Fruit fly (Drosophila melanogaster) whole organism, embryonic: ENCODE data around the gene CG2747.

Source experiments
- Ada2b ChIP-seq: fragments of 200-800 bp; sonication (Bioruptor generic); IDR thresholded peaks from 2 replicates; pipeline ENCODE4 v1.3.6; 2022; ENCODE audit warnings: missing biosample characterization, missing genetic modification characterization
- Bgb ChIP-seq: fragments of 200-800 bp; sonication (Bioruptor generic); IDR thresholded peaks from 2 replicates; pipeline ENCODE4 v1.3.6; 2022; ENCODE audit warnings: missing biosample characterization, missing genetic modification characterization; ENCODE audit not compliant: partially characterized antibody
- CG10209 ChIP-seq: fragments of 200-800 bp; sonication (Bioruptor generic); optimal IDR thresholded peaks from 3 replicates; lab custom pipeline; 2017; ENCODE audit warnings: missing biosample characterization, mild to moderate bottlenecking, missing genetic modification characterization, missing genetic modification reagents
- CG11398 ChIP-seq: fragments of 200-800 bp; sonication (Bioruptor generic); optimal IDR thresholded peaks from 2 replicates; lab custom pipeline; 2016; ENCODE audit warnings: missing biosample characterization, missing genetic modification characterization
- CG11723 ChIP-seq: fragments of 200-800 bp; sonication (Bioruptor generic); optimal IDR thresholded peaks from 2 replicates; lab custom pipeline; 2017; ENCODE audit warnings: missing biosample characterization, mild to moderate bottlenecking, missing genetic modification characterization
- CG12155 ChIP-seq: fragments of 200-800 bp; sonication (Bioruptor generic); optimal IDR thresholded peaks from 3 replicates; lab custom pipeline; 2016; ENCODE audit warnings: missing biosample characterization, missing genetic modification characterization
- CG14441 ChIP-seq: fragments of 200-800 bp; sonication (Bioruptor generic); IDR thresholded peaks from 2 replicates; pipeline ENCODE4 v1.3.6; 2022; ENCODE audit warnings: missing biosample characterization, missing genetic modification characterization
- CG17359 ChIP-seq: fragments of 200-800 bp; sonication (Bioruptor generic); optimal IDR thresholded peaks from 3 replicates; lab custom pipeline; 2018; ENCODE audit warnings: missing biosample characterization, mild to moderate bottlenecking, missing genetic modification characterization, moderate library complexity
- CG17912 ChIP-seq: fragments of 200-800 bp; sonication (Bioruptor generic); optimal IDR thresholded peaks from 2 replicates; lab custom pipeline; 2018; ENCODE audit warnings: missing biosample characterization, mild to moderate bottlenecking, missing genetic modification characterization
- CG18262 ChIP-seq: fragments of 200-800 bp; optimal IDR thresholded peaks from 3 replicates; lab custom pipeline; 2019; ENCODE audit warnings: missing biosample characterization, mild to moderate bottlenecking, missing genetic modification characterization, moderate library complexity
- CG1832 ChIP-seq: fragments of 200-800 bp; sonication (Bioruptor generic); optimal IDR thresholded peaks from 2 replicates; lab custom pipeline; 2017; ENCODE audit warnings: missing biosample characterization, mild to moderate bottlenecking, missing genetic modification characterization, inconsistent platforms
- CG2116 ChIP-seq: fragments of 200-800 bp; sonication (Bioruptor generic); optimal IDR thresholded peaks from 3 replicates; lab custom pipeline; 2018; ENCODE audit warnings: missing biosample characterization, mild to moderate bottlenecking, missing genetic modification characterization
- CG30403 ChIP-seq: fragments of 200-800 bp; sonication (Bioruptor generic); optimal IDR thresholded peaks from 3 replicates; lab custom pipeline; 2016; ENCODE audit warnings: missing biosample characterization, missing genetic modification characterization
- CG31224 ChIP-seq: fragments of 200-800 bp; sonication (Bioruptor generic); IDR thresholded peaks from 2 replicates; pipeline ENCODE4 v1.3.6; 2022; ENCODE audit warnings: missing biosample characterization, missing genetic modification characterization
- CG42726 ChIP-seq: fragments of 200-800 bp; sonication (Bioruptor generic); IDR thresholded peaks from 2 replicates; pipeline ENCODE4 v1.3.6; 2022; ENCODE audit warnings: missing biosample characterization, missing genetic modification characterization; ENCODE audit not compliant: partially characterized antibody
- CG43689 ChIP-seq: fragments of 200-800 bp; sonication (Bioruptor generic); IDR thresholded peaks from 2 replicates; pipeline ENCODE4 v1.3.6; 2022; ENCODE audit warnings: missing biosample characterization, missing genetic modification characterization
- CG6175 ChIP-seq: fragments of 200-800 bp; sonication (Bioruptor generic); IDR thresholded peaks from 3 replicates; pipeline ENCODE4 v1.3.6; 2022; ENCODE audit warnings: missing biosample characterization, missing genetic modification characterization
- CG6654 ChIP-seq: fragments of 200-800 bp; sonication (Bioruptor generic); optimal IDR thresholded peaks from 2 replicates; lab custom pipeline; 2017; ENCODE audit warnings: missing biosample characterization, mild to moderate bottlenecking, missing genetic modification characterization
- CG6854 ChIP-seq: fragments of 200-800 bp; sonication (Bioruptor generic); optimal IDR thresholded peaks from 3 replicates; lab custom pipeline; 2017; ENCODE audit warnings: missing biosample characterization, mild to moderate bottlenecking, missing genetic modification characterization
- CG7372 ChIP-seq: fragments of 200-800 bp; sonication (Bioruptor generic); IDR thresholded peaks from 2 replicates; pipeline ENCODE4 v1.3.6; 2022; ENCODE audit warnings: missing biosample characterization, missing genetic modification characterization
- CG7745 ChIP-seq: fragments of 200-800 bp; sonication (Bioruptor generic); optimal IDR thresholded peaks from 2 replicates; lab custom pipeline; 2018; ENCODE audit warnings: missing biosample characterization, mild to moderate bottlenecking, missing genetic modification characterization, moderate library complexity
- CG9876 ChIP-seq: fragments of 200-800 bp; sonication (Bioruptor generic); optimal IDR thresholded peaks from 2 replicates; lab custom pipeline; 2016; ENCODE audit warnings: missing biosample characterization, missing genetic modification characterization
- CG9932 ChIP-seq: fragments of 200-800 bp; sonication (Bioruptor generic); IDR thresholded peaks from 2 replicates; pipeline ENCODE4 v1.3.6; 2022; ENCODE audit warnings: missing biosample characterization, missing genetic modification characterization
- Eip74EF ChIP-seq, 2 experiments: fragments of 200-800 bp in 1 of 2; fragments of >200 bp in 1 of 2; sonication (Bioruptor generic) in 1 of 2; optimal IDR thresholded peaks; 2 replicates each; lab custom pipeline; 2017 to 2019; ENCODE audit warnings: missing biosample characterization in 2 of 2, missing genetic modification characterization in 2 of 2, mild to moderate bottlenecking in 1 of 2, moderate library complexity in 1 of 2
- H2.0 ChIP-seq: fragments of 200-800 bp; sonication (Bioruptor generic); IDR thresholded peaks from 2 replicates; pipeline ENCODE4 v1.3.6; 2022; ENCODE audit warnings: missing biosample characterization, missing genetic modification characterization
- MBD-R2 ChIP-seq: fragments of 200-800 bp; sonication (Bioruptor generic); IDR thresholded peaks from 2 replicates; pipeline ENCODE4 v1.3.6; 2022; ENCODE audit warnings: missing biosample characterization, missing genetic modification characterization
- MTF-1 ChIP-seq: fragments of 200-800 bp; sonication (Bioruptor generic); optimal IDR thresholded peaks from 2 replicates; lab custom pipeline; 2018; ENCODE audit warnings: missing biosample characterization, mild to moderate bottlenecking, missing genetic modification characterization, borderline replicate concordance
- Mad ChIP-seq: fragments of 200-800 bp; sonication (Bioruptor generic); optimal IDR thresholded peaks from 2 replicates; lab custom pipeline; 2016; ENCODE audit warnings: missing biosample characterization, missing genetic modification characterization
- NC2α ChIP-seq: fragments of 200-800 bp; sonication (Bioruptor generic); optimal IDR thresholded peaks from 2 replicates; lab custom pipeline; 2016; ENCODE audit warnings: missing biosample characterization, missing genetic modification characterization
- NFAT ChIP-seq: fragments of 200-800 bp; sonication (Bioruptor generic); IDR thresholded peaks from 2 replicates; pipeline ENCODE4 v1.3.6; 2022; ENCODE audit warnings: missing biosample characterization, missing genetic modification characterization
- Oaz ChIP-seq: fragments of 200-800 bp; sonication (Bioruptor generic); IDR thresholded peaks from 2 replicates; pipeline ENCODE4 v1.3.6; 2022; ENCODE audit warnings: missing biosample characterization, missing genetic modification characterization
- Xrp1 ChIP-seq: fragments of 200-800 bp; sonication (Bioruptor generic); IDR thresholded peaks from 2 replicates; pipeline ENCODE4 v1.3.6; 2022; ENCODE audit warnings: missing biosample characterization, missing genetic modification characterization
- ab ChIP-seq: fragments of 200-800 bp; sonication (Bioruptor generic); optimal IDR thresholded peaks from 2 replicates; lab custom pipeline; 2016; ENCODE audit warnings: missing biosample characterization, missing genetic modification characterization
- ato ChIP-seq: fragments of 200-800 bp; sonication (Bioruptor generic); IDR thresholded peaks from 2 replicates; pipeline ENCODE4 v1.3.6; 2022; ENCODE audit warnings: missing biosample characterization, missing genetic modification characterization; ENCODE audit not compliant: partially characterized antibody
- bcd ChIP-seq: fragments of 200-800 bp; sonication (Bioruptor generic); optimal IDR thresholded peaks from 2 replicates; lab custom pipeline; 2017; ENCODE audit warnings: missing biosample characterization, mild to moderate bottlenecking, missing genetic modification characterization
- cg ChIP-seq: fragments of 200-800 bp; sonication (Bioruptor generic); optimal IDR thresholded peaks from 3 replicates; lab custom pipeline; 2019; ENCODE audit warnings: missing biosample characterization, mild to moderate bottlenecking, missing genetic modification characterization, moderate library complexity
- corto ChIP-seq: fragments of 200-800 bp; sonication (Bioruptor generic); optimal IDR thresholded peaks from 2 replicates; lab custom pipeline; 2016; ENCODE audit warnings: missing biosample characterization, mild to moderate bottlenecking, missing genetic modification characterization, moderate library complexity
- disco-r ChIP-seq: fragments of 200-800 bp; sonication (Bioruptor generic); optimal IDR thresholded peaks from 2 replicates; lab custom pipeline; 2016; ENCODE audit warnings: missing biosample characterization, missing genetic modification characterization
- fd96Cb ChIP-seq: fragments of 200-800 bp; sonication (Bioruptor generic); optimal IDR thresholded peaks from 2 replicates; lab custom pipeline; 2018; ENCODE audit warnings: missing biosample characterization, mild to moderate bottlenecking, missing genetic modification characterization, moderate library complexity
- grau ChIP-seq: fragments of 200-800 bp; optimal IDR thresholded peaks from 3 replicates; lab custom pipeline; 2019; ENCODE audit warnings: missing biosample characterization, mild to moderate bottlenecking, missing genetic modification characterization, moderate library complexity
- gro ChIP-seq: fragments of 200-800 bp; sonication (Bioruptor generic); optimal IDR thresholded peaks from 2 replicates; lab custom pipeline; 2016; ENCODE audit warnings: missing biosample characterization, missing genetic modification characterization
- gsb ChIP-seq: fragments of 200-800 bp; sonication (Bioruptor generic); IDR thresholded peaks from 2 replicates; pipeline ENCODE4 v1.3.6; 2022; ENCODE audit warnings: missing biosample characterization, missing genetic modification characterization
- maf-S ChIP-seq: fragments of 200-800 bp; sonication (Bioruptor generic); optimal IDR thresholded peaks from 2 replicates; lab custom pipeline; 2016; ENCODE audit warnings: missing biosample characterization, missing genetic modification characterization
- mam ChIP-seq: fragments of 200-800 bp; sonication (Bioruptor generic); optimal IDR thresholded peaks from 3 replicates; lab custom pipeline; 2016; ENCODE audit warnings: missing biosample characterization, missing genetic modification characterization
- nmo ChIP-seq: fragments of 200-800 bp; sonication (Bioruptor generic); optimal IDR thresholded peaks from 2 replicates; lab custom pipeline; 2018; ENCODE audit warnings: missing biosample characterization, mild to moderate bottlenecking, missing genetic modification characterization, moderate library complexity
- odd ChIP-seq: fragments of 200-800 bp; sonication (Bioruptor generic); optimal IDR thresholded peaks from 2 replicates; lab custom pipeline; 2017; ENCODE audit warnings: missing biosample characterization, mild to moderate bottlenecking, missing genetic modification characterization
- prd ChIP-seq, 3 experiments: fragments of >200 bp in 2 of 3; fragments of 200-800 bp in 1 of 3; sonication (Bioruptor generic) in 1 of 3; optimal IDR thresholded peaks in 2 of 3; IDR thresholded peaks in 1 of 3; 2 replicates in 2 of 3; 3 replicates in 1 of 3; pipeline versions ENCODE4 v1.3.6 to Lab custom; 2017 to 2022; ENCODE audit warnings: missing biosample characterization in 1 of 3, missing genetic modification characterization in 1 of 3
- ranshi ChIP-seq: fragments of 200-800 bp; sonication (Bioruptor generic); IDR thresholded peaks from 2 replicates; pipeline ENCODE4 v1.3.6; 2022; ENCODE audit warnings: missing biosample characterization, missing genetic modification characterization
- schlank ChIP-seq: fragments of 200-800 bp; sonication (Bioruptor generic); optimal IDR thresholded peaks from 2 replicates; lab custom pipeline; 2018; ENCODE audit warnings: missing biosample characterization, mild to moderate bottlenecking, missing genetic modification characterization
- tx ChIP-seq: fragments of 200-800 bp; sonication (Bioruptor generic); optimal IDR thresholded peaks from 2 replicates; lab custom pipeline; 2016; ENCODE audit warnings: missing biosample characterization, missing genetic modification characterization
- zfh1 ChIP-seq: fragments of 200-800 bp; sonication (Bioruptor generic); IDR thresholded peaks from 3 replicates; pipeline ENCODE4 v1.3.6; 2022; ENCODE audit warnings: missing biosample characterization, missing genetic modification characterization

CG2747 gene

DNA sequence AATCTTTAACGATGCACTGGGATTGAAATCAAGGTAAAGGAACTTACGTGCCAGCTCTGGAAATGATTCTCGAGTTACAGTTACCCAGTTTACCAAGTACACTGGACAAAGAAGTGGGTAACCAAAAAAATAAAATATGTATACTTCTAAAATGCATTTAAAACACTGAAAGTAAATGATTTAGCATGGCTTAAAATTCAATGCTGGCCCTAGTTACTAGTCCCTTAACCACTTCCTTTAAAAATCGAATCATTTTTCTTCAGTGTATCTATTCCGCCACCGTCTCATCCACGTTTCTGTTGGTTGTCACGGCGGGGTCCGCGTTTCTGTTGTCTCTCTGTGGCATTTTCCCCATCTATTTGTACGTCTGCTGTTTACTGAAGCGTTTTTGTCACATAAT is 42.0 kb upstream of the CG2747 start (continued):
- TF ChIP-seq bcd, result peak; percentile 35
- TF ChIP-seq CG6654 (GFP tag; lab: Kevin White, UChicago), result no peak
- TF ChIP-seq mam (GFP tag; lab: Kevin White, UChicago), result peak; percentile 20
- no peak; the same call in 1 of the 2 replicates for TF ChIP-seq Oaz (GFP tag; lab: Robert Waterston, UW)
- no peak for TF ChIP-seq CG7745
- TF ChIP-seq CG1832, result no peak
- peak; percentile 51 for TF ChIP-seq Ada2b (GFP tag; lab: Robert Waterston, UW)
- TF ChIP-seq CG6175, result no peak
- no peak for TF ChIP-seq tx (GFP tag; lab: Kevin White, UChicago)
- TF ChIP-seq CG6854, result no peak
- TF ChIP-seq CG42726 (GFP tag; lab: Robert Waterston, UW), result no peak
- TF ChIP-seq corto (GFP tag; lab: Kevin White, UChicago), result no peak
- no peak for TF ChIP-seq H2.0
- TF ChIP-seq zfh1 (GFP tag; lab: Robert Waterston, UW), result 0 out of 3 replicates have a peak, but pooled peaks have one; percentile 38
- TF ChIP-seq CG12155 (GFP tag; lab: Kevin White, UChicago), result no peak
- TF ChIP-seq odd, result no peak
- no peak for TF ChIP-seq ato (GFP tag; lab: Robert Waterston, UW)
- no peak for TF ChIP-seq CG10209
- no peak for TF ChIP-seq MBD-R2 (GFP tag; lab: Robert Waterston, UW)
- TF ChIP-seq CG17912 (GFP tag; lab: Kevin White, UChicago), result no peak
- no peak for TF ChIP-seq CG17359
- no peak for TF ChIP-seq CG9876 (GFP tag; lab: Kevin White, UChicago)
- TF ChIP-seq CG30403, result peak; percentile 28
- TF ChIP-seq CG18262 (tag; lab: Kevin White, UChicago), result no peak
- TF ChIP-seq NFAT (GFP tag; lab: Robert Waterston, UW), result no peak
- no peak for TF ChIP-seq gsb (GFP tag; lab: Robert Waterston, UW)
- TF ChIP-seq CG14441 (GFP tag; lab: Robert Waterston, UW), result 0 out of 2 replicates have a peak, but pooled peaks have one; percentile 13
- no peak for TF ChIP-seq Mad (GFP tag; lab: Kevin White, UChicago)
- TF ChIP-seq fd96Cb (tag; lab: Kevin White, UChicago), result peak; percentile 26
- no peak for TF ChIP-seq CG31224
- no peak for TF ChIP-seq ab (GFP tag; lab: Kevin White, UChicago)
- no peak for TF ChIP-seq gro (GFP tag; lab: Kevin White, UChicago)
- TF ChIP-seq MTF-1 (GFP tag; lab: Kevin White, UChicago), result no peak
- TF ChIP-seq CG9932 (GFP tag; lab: Robert Waterston, UW), result peak; percentile 35; the same call in 1 of the 2 replicates
- TF ChIP-seq Xrp1 (GFP tag; lab: Robert Waterston, UW), result no peak
- no peak for TF ChIP-seq schlank
- TF ChIP-seq Bgb (GFP tag; lab: Robert Waterston, UW), result no peak
- TF ChIP-seq disco-r (GFP tag; lab: Kevin White, UChicago), result no peak
- TF ChIP-seq ranshi, result no peak
- TF ChIP-seq CG2116, result no peak
- TF ChIP-seq CG7372 (GFP tag; lab: Robert Waterston, UW), result no peak
- TF ChIP-seq CG11723 (GFP tag; lab: Kevin White, UChicago), result no peak
- peak; percentile 40 for TF ChIP-seq nmo (GFP tag; lab: Kevin White, UChicago)
- peak; percentile 38 for TF ChIP-seq grau (tag; lab: Kevin White, UChicago)
- no peak for TF ChIP-seq CG11398
- TF ChIP-seq Eip74EF (GFP tag; optimal IDR thresholded peaks at IDR 0.05; lab: Kevin White, UChicago), result no peak
- TF ChIP-seq maf-S, result no peak
- TF ChIP-seq prd (optimal IDR thresholded peaks at IDR 0.05; lab: Kevin White, UChicago), result no peak
- peak; percentile 61; the same call in 2 of the 3 replicates for TF ChIP-seq prd (GFP tag; IDR thresholded peaks at IDR 0.05; lab: Robert Waterston, UW)
- no peak for TF ChIP-seq CG43689 (GFP tag; lab: Robert Waterston, UW)
- TF ChIP-seq NC2α (GFP tag; lab: Kevin White, UChicago), result no peak
- TF ChIP-seq cg, result no peak
